Fruit fly (Drosophila melanogaster): ENCODE measurements around the gene Srp14.

The Srp14 gene

DNA sequence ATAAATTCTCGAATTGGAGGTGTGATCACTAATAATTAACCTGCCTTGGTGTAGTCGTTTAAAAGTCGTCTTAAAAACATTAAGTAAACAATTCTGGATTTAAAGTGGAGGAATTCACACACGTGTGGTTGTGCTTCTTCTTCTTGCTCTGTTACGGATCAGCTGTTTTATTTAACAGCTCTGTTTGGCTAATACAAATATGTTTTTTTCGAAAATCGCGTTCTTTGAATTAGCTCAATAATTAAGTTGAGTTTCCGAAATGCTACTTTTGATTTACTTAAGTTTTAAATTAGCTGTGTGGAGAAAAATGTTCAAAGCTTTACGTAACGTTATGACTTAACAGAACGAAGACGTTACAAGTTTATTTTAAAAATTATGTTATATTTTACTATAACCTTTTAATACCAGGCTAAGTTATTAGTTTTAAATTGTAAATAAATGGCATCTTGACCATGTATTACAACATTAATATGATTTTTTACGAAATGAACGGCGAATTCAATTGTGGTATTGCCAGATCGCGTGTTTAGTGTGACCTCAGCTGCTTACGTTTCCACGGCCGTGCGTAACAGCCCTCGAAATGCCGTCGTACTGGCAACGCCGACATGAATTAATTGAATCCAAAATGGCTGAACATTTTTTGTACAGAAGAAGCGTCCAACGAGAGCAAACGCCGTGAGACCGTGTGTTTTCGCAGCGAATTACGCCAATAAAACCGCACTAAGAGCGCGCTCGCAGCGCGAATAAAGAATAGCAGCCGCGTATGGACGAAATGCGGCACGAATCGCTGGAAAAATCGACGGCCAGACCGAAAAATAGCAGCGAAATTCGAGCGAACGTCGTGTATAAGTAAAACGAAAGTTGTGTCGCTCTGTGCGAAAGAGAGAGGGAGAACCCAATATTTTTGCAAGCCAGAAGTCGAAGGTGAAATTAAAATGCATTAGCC, 12.9 kb downstream of the Srp14 start, which contains the start of the genes Pus1 and bon:
TSS of gene Pus1 (minus strand) at position 155 of the 946 bp plus-strand sequence.
TSS of gene bon (plus strand) at position 623 of the 946 bp plus-strand sequence.
- TF ChIP-seq foxo (GFP tag; optimal IDR thresholded peaks at IDR 0.05) (peak in 1 of 2 experiments; percentile 59), dmrt93B (GFP tag; optimal IDR thresholded peaks at IDR 0.05) (no peak), Rel (GFP tag; optimal IDR thresholded peaks at IDR 0.05) (no peak), Rel (tag; optimal IDR thresholded peaks at IDR 0.05) (peak; percentile 61), lola (GFP tag; optimal IDR thresholded peaks at IDR 0.05) (no peak), Hnf4 (GFP tag; optimal IDR thresholded peaks at IDR 0.05) (peak; percentile 6), Abd-B (GFP tag; optimal IDR thresholded peaks at IDR 0.05) (no peak), Myc (optimal IDR thresholded peaks at IDR 0.05) (peak; percentile 24), rgr (GFP tag; optimal IDR thresholded peaks at IDR 0.05) (peak; percentile 30), ey (GFP tag; optimal IDR thresholded peaks at IDR 0.05) (no peak), CG32264 (GFP tag; optimal IDR thresholded peaks at IDR 0.05) (no peak), Vsx2 (GFP tag; optimal IDR thresholded peaks at IDR 0.05; ENCODE audit: partially characterized antibody) (peak; percentile 89), Hr78 (GFP tag; optimal IDR thresholded peaks at IDR 0.05) (no peak), dsf (GFP tag; optimal IDR thresholded peaks at IDR 0.05; ENCODE audit: borderline replicate concordance) (no peak), sage (GFP tag; optimal IDR thresholded peaks at IDR 0.05) (peak; percentile 46), Sp1 (GFP tag; optimal IDR thresholded peaks at IDR 0.05) (peak; percentile 15), CG9705 (GFP tag; optimal IDR thresholded peaks at IDR 0.05) (no peak), br (GFP tag; optimal IDR thresholded peaks at IDR 0.05) (no peak), tai (GFP tag; optimal IDR thresholded peaks at IDR 0.05) (no peak), h (GFP tag; optimal IDR thresholded peaks at IDR 0.05) (peak; percentile 36), brk (GFP tag; optimal IDR thresholded peaks at IDR 0.05) (peak; percentile 62), Dfd (GFP tag; optimal IDR thresholded peaks at IDR 0.05) (no peak), Hr83 (GFP tag; optimal IDR thresholded peaks at IDR 0.05; ENCODE audit: poor library complexity, severe bottlenecking) (peak; percentile 39), sv (GFP tag; optimal IDR thresholded peaks at IDR 0.05) (no peak), psq (GFP tag; optimal IDR thresholded peaks at IDR 0.05) (peak; percentile 40), pan (optimal IDR thresholded peaks at IDR 0.05) (no peak), fru (GFP tag; optimal IDR thresholded peaks at IDR 0.05) (peak; percentile 1), Dif (GFP tag; optimal IDR thresholded peaks at IDR 0.05; ENCODE audit: partially characterized antibody) (peak; percentile 29), N (GFP tag; optimal IDR thresholded peaks at IDR 0.05) (no peak), HLH106 (tag; optimal IDR thresholded peaks at IDR 0.05) (peak; percentile 5), Jra (GFP tag; optimal IDR thresholded peaks at IDR 0.05) (peak; percentile 12), usp (GFP tag; optimal IDR thresholded peaks at IDR 0.05) (no peak)

DNA sequence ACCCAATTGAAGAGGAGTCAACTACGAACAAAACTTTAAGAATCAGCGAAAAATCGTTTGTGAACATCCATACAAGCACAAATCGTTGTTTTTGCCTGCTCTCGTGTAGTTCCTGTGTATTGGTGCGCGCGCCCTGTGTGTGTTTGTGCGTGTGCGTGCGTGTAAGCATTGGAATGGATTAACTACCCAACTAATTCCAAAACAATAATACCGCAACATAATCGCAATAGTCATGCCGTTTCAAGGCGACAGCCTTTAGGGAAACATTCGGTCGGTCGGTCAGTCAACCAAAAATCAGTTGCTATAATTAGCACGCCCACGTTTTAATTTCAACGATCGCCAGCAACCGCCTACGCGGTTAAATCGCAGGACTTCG, 13.5 kb downstream of the Srp14 start:
- TF ChIP-seq Myc (optimal IDR thresholded peaks at IDR 0.05), result no peak
- no peak for TF ChIP-seq h (GFP tag; optimal IDR thresholded peaks at IDR 0.05)

DNA sequence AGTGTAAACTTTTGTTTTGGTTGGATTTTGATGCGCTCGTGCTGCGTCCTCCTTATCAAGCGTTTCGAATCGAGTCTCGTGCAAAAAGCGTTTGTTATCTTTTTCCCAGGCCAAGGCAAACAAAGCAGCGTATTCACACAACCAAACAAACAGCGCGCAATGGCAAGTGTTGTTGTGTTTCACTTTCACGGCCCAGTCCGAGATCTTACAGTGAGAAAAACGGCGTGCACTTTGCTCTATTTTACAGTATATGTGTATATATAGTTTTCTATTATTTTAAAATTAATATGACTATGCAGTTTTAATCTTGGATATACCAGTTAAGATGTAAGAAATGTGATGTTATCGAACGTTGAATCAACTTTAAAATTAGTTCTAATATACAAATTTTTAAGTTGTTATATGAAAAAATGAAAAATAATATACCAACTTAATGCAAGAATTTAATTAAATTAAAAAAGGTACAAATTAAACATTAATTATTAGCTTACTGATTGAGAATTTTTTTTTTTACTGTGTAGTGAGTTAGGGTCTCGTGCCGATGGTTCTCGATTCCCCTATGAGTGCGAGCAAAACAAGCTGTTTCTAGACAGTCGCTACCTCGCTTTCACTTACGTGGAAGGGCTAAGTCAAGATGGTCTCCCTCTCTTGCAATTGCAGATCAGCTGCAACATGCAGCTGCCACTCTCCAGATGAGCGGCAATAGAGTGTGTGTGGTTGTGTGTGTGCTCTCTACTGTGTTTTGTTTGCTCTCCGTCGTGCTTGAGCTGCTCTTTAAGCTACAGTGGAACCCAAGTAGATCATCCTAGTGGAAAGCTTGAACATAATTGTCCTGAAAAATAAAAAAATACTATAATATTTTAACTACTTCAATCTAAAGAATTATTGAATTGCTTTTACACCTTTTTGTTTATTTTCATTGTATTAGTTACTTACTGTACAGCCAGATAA, 14.6 kb downstream of the Srp14 start:
- TF ChIP-seq dsf (GFP tag; optimal IDR thresholded peaks at IDR 0.05; ENCODE audit: borderline replicate concordance) (peak; percentile 1), Jra (GFP tag; optimal IDR thresholded peaks at IDR 0.05) (no peak), br (GFP tag; optimal IDR thresholded peaks at IDR 0.05) (peak; percentile 9), Dfd (GFP tag; optimal IDR thresholded peaks at IDR 0.05) (no peak), HLH106 (tag; optimal IDR thresholded peaks at IDR 0.05) (peak; percentile 83), CrebA (GFP tag; optimal IDR thresholded peaks at IDR 0.05; ENCODE audit: borderline replicate concordance) (no peak), foxo (GFP tag; optimal IDR thresholded peaks at IDR 0.05) (peak in 1 of 2 experiments; percentile 86), CG9705 (GFP tag; optimal IDR thresholded peaks at IDR 0.05) (peak; percentile 56), Myc (optimal IDR thresholded peaks at IDR 0.05) (no peak), Hr78 (GFP tag; optimal IDR thresholded peaks at IDR 0.05) (no peak), woc (GFP tag; optimal IDR thresholded peaks at IDR 0.05) (peak; percentile 44), jim (GFP tag; optimal IDR thresholded peaks at IDR 0.05) (no peak), dmrt93B (GFP tag; optimal IDR thresholded peaks at IDR 0.05) (peak; percentile 69), Vsx2 (GFP tag; optimal IDR thresholded peaks at IDR 0.05; ENCODE audit: partially characterized antibody) (no peak), tai (GFP tag; optimal IDR thresholded peaks at IDR 0.05) (no peak), ey (GFP tag; optimal IDR thresholded peaks at IDR 0.05) (peak; percentile 44), lola (GFP tag; optimal IDR thresholded peaks at IDR 0.05) (no peak), dl (GFP tag; optimal IDR thresholded peaks at IDR 0.05; ENCODE audit: insufficient read depth in 1 of 2, partially characterized antibody in 2 of 2) (peak; percentile 51 to 74), OdsH (GFP tag; optimal IDR thresholded peaks at IDR 0.05) (peak; percentile 91), fru (GFP tag; optimal IDR thresholded peaks at IDR 0.05) (peak; percentile 64), GATAd (GFP tag; optimal IDR thresholded peaks at IDR 0.05) (no peak), pan (optimal IDR thresholded peaks at IDR 0.05) (no peak), Rel (GFP tag; optimal IDR thresholded peaks at IDR 0.05) (no peak), Rel (tag; optimal IDR thresholded peaks at IDR 0.05) (peak; percentile 19), CG32264 (GFP tag; optimal IDR thresholded peaks at IDR 0.05) (no peak), usp (GFP tag; optimal IDR thresholded peaks at IDR 0.05) (no peak), Hr83 (GFP tag; optimal IDR thresholded peaks at IDR 0.05; ENCODE audit: poor library complexity, severe bottlenecking) (peak; percentile 8), sv (GFP tag; optimal IDR thresholded peaks at IDR 0.05) (peak; percentile 53), sage (GFP tag; optimal IDR thresholded peaks at IDR 0.05) (peak; percentile 16), Mio (GFP tag; optimal IDR thresholded peaks at IDR 0.05) (no peak)

Data from whole organism, wandering third instar larva.